Fruit fly (Drosophila melanogaster): ENCODE data around the gene Cox10.

Gene Cox10

DNA sequence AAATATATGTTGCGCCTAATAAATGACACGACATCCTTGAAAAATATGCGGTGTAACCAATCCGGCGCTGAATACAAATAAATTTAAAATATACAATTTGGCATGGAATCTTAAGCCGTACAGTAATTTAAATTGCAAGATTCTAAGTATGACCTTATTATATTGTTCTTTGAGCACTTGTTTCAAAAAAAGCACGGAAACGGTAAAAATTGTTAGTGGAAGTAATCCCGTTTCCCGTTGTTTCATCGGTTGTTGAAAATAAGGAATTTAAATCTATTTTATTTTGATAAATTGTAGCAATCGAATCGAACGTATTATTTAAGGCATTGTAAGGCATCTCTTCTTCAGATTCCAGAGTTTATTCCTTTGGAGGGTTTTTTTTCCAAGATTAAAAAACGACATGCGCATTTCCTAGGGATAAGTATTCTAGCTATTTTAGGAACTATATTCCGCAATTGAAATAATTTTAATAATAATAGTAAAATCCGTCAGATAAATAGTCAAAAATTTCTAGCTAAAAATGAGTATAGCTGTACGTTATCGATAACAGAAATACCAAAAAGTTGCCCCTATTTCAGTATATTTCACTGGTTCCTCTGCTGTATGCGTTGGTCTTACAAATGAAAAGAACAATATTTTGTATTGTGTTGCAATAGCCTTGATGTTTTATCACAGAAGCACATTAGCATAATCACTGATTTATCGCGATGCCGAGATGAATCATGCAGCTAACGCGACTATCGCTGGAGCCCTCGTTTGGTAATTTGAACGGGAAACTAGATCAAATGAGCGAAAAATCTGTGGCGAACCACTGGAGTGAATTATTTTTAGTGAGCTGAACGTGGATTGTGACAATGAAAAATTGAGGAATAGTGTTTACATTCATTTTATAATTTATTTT is 2.1 kb downstream of the Cox10 start, which contains the start of gene GATAd (continued):
- TF ChIP-seq CG11398 (GFP tag; optimal IDR thresholded peaks at IDR 0.05) (no peak), lov (optimal IDR thresholded peaks at IDR 0.05) (no peak), lov (GFP tag; IDR thresholded peaks at IDR 0.05) (no peak), kay (GFP tag; optimal IDR thresholded peaks at IDR 0.05) (peak; percentile 87), ftz-f1 (GFP tag; optimal IDR thresholded peaks at IDR 0.05) (peak; percentile 61), Doc2 (GFP tag; IDR thresholded peaks at IDR 0.05) (no peak), dmrt99B (tag; optimal IDR thresholded peaks at IDR 0.05) (no peak), CG6689 (GFP tag; IDR thresholded peaks at IDR 0.05) (peak; percentile 6; the same call in 1 of the 2 replicates), Adf1 (GFP tag; IDR thresholded peaks at IDR 0.05) (no peak), da (GFP tag; optimal IDR thresholded peaks at IDR 0.05) (no peak), ewg (GFP tag; optimal IDR thresholded peaks at IDR 0.05) (peak; percentile 3), lab (GFP tag; optimal IDR thresholded peaks at IDR 0.05) (no peak), CG31365 (tag; optimal IDR thresholded peaks at IDR 0.05) (no peak), ab (GFP tag; optimal IDR thresholded peaks at IDR 0.05) (no peak), lmd (GFP tag; IDR thresholded peaks at IDR 0.05) (no peak), CG1529 (GFP tag; optimal IDR thresholded peaks at IDR 0.05) (no peak), esg (GFP tag; conservative IDR thresholded peaks at IDR 0.05) (no peak), Dll (GFP tag; IDR thresholded peaks at IDR 0.05; ENCODE audit: partially characterized antibody) (no peak), CG7372 (GFP tag; IDR thresholded peaks at IDR 0.05) (no peak), pum (GFP tag; optimal IDR thresholded peaks at IDR 0.05) (no peak), Ets65A (GFP tag) (no peak), Lpt (GFP tag; optimal IDR thresholded peaks at IDR 0.05) (no peak), CG15269 (tag; optimal IDR thresholded peaks at IDR 0.05) (peak; percentile 0), chn (GFP tag; optimal IDR thresholded peaks at IDR 0.05) (no peak), wek (GFP tag; optimal IDR thresholded peaks at IDR 0.05) (peak; percentile 5), ssp (GFP tag; IDR thresholded peaks at IDR 0.05) (peak; percentile 21; the same call in 1 of the 2 replicates), CG12219 (GFP tag; optimal IDR thresholded peaks at IDR 0.05) (no peak), MBD-R2 (GFP tag; IDR thresholded peaks at IDR 0.05) (peak; percentile 19; the same call in 1 of the 2 replicates), HmgD (GFP tag; optimal IDR thresholded peaks at IDR 0.05) (no peak), exex (tag; optimal IDR thresholded peaks at IDR 0.05) (peak; percentile 18), Ravus (GFP tag; IDR thresholded peaks at IDR 0.05) (no peak), chinmo (GFP tag; IDR thresholded peaks at IDR 0.05; ENCODE audit: partially characterized antibody) (peak; percentile 74; the same call in 1 of the 4 replicates), CG4328 (GFP tag; optimal IDR thresholded peaks at IDR 0.05) (no peak), zfh1 (GFP tag; IDR thresholded peaks at IDR 0.05) (no peak), Fer1 (GFP tag; optimal IDR thresholded peaks at IDR 0.05) (no peak), B-H1 (GFP tag; IDR thresholded peaks at IDR 0.05) (no peak), zfh2 (GFP tag; optimal IDR thresholded peaks at IDR 0.05) (no peak), Antp (GFP tag; optimal IDR thresholded peaks at IDR 0.05) (no peak), CG42726 (GFP tag; IDR thresholded peaks at IDR 0.05; ENCODE audit: partially characterized antibody) (no peak), dm (GFP tag; optimal IDR thresholded peaks at IDR 0.05) (no peak), knrl (GFP tag; IDR thresholded peaks at IDR 0.05; ENCODE audit: partially characterized antibody) (0 out of 3 replicates have a peak, but pooled peaks have one; percentile 37), CG11085 (GFP tag; IDR thresholded peaks at IDR 0.05) (no peak), CG12744 (GFP tag; optimal IDR thresholded peaks at IDR 0.05) (no peak), CG8290 (GFP tag; optimal IDR thresholded peaks at IDR 0.05) (no peak), CG8290 (tag; optimal IDR thresholded peaks at IDR 0.05) (no peak), Dref (GFP tag; IDR thresholded peaks at IDR 0.05) (peak; percentile 62), HmgZ (tag; optimal IDR thresholded peaks at IDR 0.05) (peak; percentile 51), CG10431 (GFP tag; optimal IDR thresholded peaks at IDR 0.05) (no peak), CG9727 (GFP tag; optimal IDR thresholded peaks at IDR 0.05) (no peak), Dek (tag; optimal IDR thresholded peaks at IDR 0.05) (peak; percentile 15), al (GFP tag; IDR thresholded peaks at IDR 0.05) (no peak)

Measured in whole organism, embryonic.